Fruit fly (Drosophila melanogaster) ovary, adult (tissue): Measurements from ENCODE around the gene CG8087.
A peak's percentile ranks its signal among the peaks of the same experiment; 100 is the strongest.

ENCODE experiments used
- CG17801 ChIP-seq: fragments of 200-800 bp; optimal IDR thresholded peaks from 2 replicates; lab custom pipeline; 2019; ENCODE audit warnings: missing biosample characterization, mild to moderate bottlenecking, missing genetic modification characterization, moderate library complexity; ENCODE audit not compliant: partially characterized antibody

CG8087 gene

dm6 chr3R:14568501-14569137 lies 4.0 kb upstream of the CG8087 start, which contains the start of gene CG8066:
CG8066 (minus strand) TSS chr3R:14568847.
- peak; percentile 25 for TF ChIP-seq CG17801 (GFP tag; lab: Kevin White, UChicago)

- no peak for TF ChIP-seq CG17801 (GFP tag; lab: Kevin White, UChicago)
These were observed 3.2 kb upstream of the CG8087 start for dm6 chr3R:14567796-14568195.

dm6 chr3R:14567329-14567728 lies 2.7 kb upstream of the CG8087 start, which contains the start of gene CG31313:
CG31313 (minus strand) TSS chr3R:14567429.
- no peak for TF ChIP-seq CG17801 (GFP tag; lab: Kevin White, UChicago)

- TF ChIP-seq CG17801 (GFP tag; lab: Kevin White, UChicago), result no peak
These were observed 716 bp upstream of the CG8087 start, which contains the start of gene CG14852 for dm6 chr3R:14565065-14565977. CG14852 (plus strand) TSS chr3R:14565927.

- TF ChIP-seq CG17801 (GFP tag; lab: Kevin White, UChicago), result no peak
These were observed 2.6 kb downstream of the CG8087 start, which contains the start of gene CG14851 for dm6 chr3R:14562040-14562439. CG14851 (plus strand) TSS chr3R:14562340.

- TF ChIP-seq CG17801 (GFP tag; lab: Kevin White, UChicago), result no peak
These were observed 4.0 kb downstream of the CG8087 start, which contains the start of gene Jig for dm6 chr3R:14560635-14561034. Jig (plus strand) TSS chr3R:14560935.

dm6 chr3R:14559954-14560353 lies 4.7 kb downstream of the CG8087 start, which contains the start of gene CG14854:
CG14854 (minus strand) TSS chr3R:14560054.
- TF ChIP-seq CG17801 (GFP tag; lab: Kevin White, UChicago), result no peak

dm6 chr3R:14558383-14558883 lies 6.2 kb downstream of the CG8087 start:
- no peak for TF ChIP-seq CG17801 (GFP tag; lab: Kevin White, UChicago)

- no peak for TF ChIP-seq CG17801 (GFP tag; lab: Kevin White, UChicago)
These were observed 6.9 kb downstream of the CG8087 start, which contains the start of gene Pde6 for dm6 chr3R:14557480-14558354. Pde6 (minus strand) TSS chr3R:14558304.

- no peak for TF ChIP-seq CG17801 (GFP tag; lab: Kevin White, UChicago)
These were observed 9.6 kb downstream of the CG8087 start for dm6 chr3R:14555021-14555420.

- no peak for TF ChIP-seq CG17801 (GFP tag; lab: Kevin White, UChicago)
These were observed 15.9 kb downstream of the CG8087 start for dm6 chr3R:14548752-14549151.

dm6 chr3R:14542038-14542437 lies 22.6 kb downstream of the CG8087 start:
- no peak for TF ChIP-seq CG17801 (GFP tag; lab: Kevin White, UChicago)

dm6 chr3R:14526657-14527056 lies 37.9 kb downstream of the CG8087 start:
- TF ChIP-seq CG17801 (GFP tag; lab: Kevin White, UChicago), result no peak

dm6 chr3R:14520749-14521148 lies 43.9 kb downstream of the CG8087 start, which contains the start of gene Cyp313a1:
Cyp313a1 (plus strand) TSS chr3R:14521049.
- no peak for TF ChIP-seq CG17801 (GFP tag; lab: Kevin White, UChicago)
